Worm (Caenorhabditis elegans) whole organism, L2 larva: Measurements from ENCODE around the gene F59E12.6.

Experiments used
- C34F6.9 ChIP-seq: fragments of 150-350 bp; optimal IDR thresholded peaks from 2 replicates; lab custom pipeline; 2014; ENCODE audit warnings: missing biosample characterization, missing genetic modification characterization
- F13H6.1 ChIP-seq: sonication (generic microtip); optimal IDR thresholded peaks from 2 replicates; lab custom pipeline; 2016; ENCODE audit warnings: missing genetic modification characterization, missing compliant biosample characterization
- Y55F3AM.14 ChIP-seq: fragments of 200-800 bp; sonication (Bioruptor generic); optimal IDR thresholded peaks from 2 replicates; lab custom pipeline; 2018; ENCODE audit warnings: mild to moderate bottlenecking, missing genetic modification characterization, missing compliant biosample characterization
- ZK546.5 ChIP-seq: sonication (generic microtip); optimal IDR thresholded peaks from 2 replicates; lab custom pipeline; 2017; ENCODE audit warnings: missing biosample characterization, missing genetic modification characterization
- aly-2 ChIP-seq: fragments of 150-350 bp; optimal IDR thresholded peaks from 2 replicates; lab custom pipeline; 2014; ENCODE audit warnings: missing biosample characterization, missing genetic modification characterization
- ceh-16 ChIP-seq: fragments of 150-350 bp; optimal IDR thresholded peaks from 2 replicates; lab custom pipeline; 2014; ENCODE audit warnings: missing biosample characterization, missing genetic modification characterization
- ceh-82 ChIP-seq: fragments of 150-350 bp; optimal IDR thresholded peaks from 2 replicates; lab custom pipeline; 2014; ENCODE audit warnings: missing biosample characterization, missing genetic modification characterization
- crh-2 ChIP-seq: sonication (generic microtip); optimal IDR thresholded peaks from 2 replicates; lab custom pipeline; 2017; ENCODE audit warnings: missing biosample characterization, missing genetic modification characterization
- dmd-4 ChIP-seq: sonication (generic microtip); optimal IDR thresholded peaks from 2 replicates; lab custom pipeline; 2017; ENCODE audit warnings: missing biosample characterization, missing genetic modification characterization
- egl-27 ChIP-seq: sonication (generic microtip); optimal IDR thresholded peaks from 3 replicates; lab custom pipeline; 2017; ENCODE audit warnings: missing biosample characterization, missing genetic modification reagents, missing genetic modification characterization
- fos-1 ChIP-seq: fragments of 150-350 bp; optimal IDR thresholded peaks from 2 replicates; lab custom pipeline; 2014; ENCODE audit warnings: missing biosample characterization, missing genetic modification characterization
- gmeb-1 ChIP-seq: fragments of 150-350 bp; optimal IDR thresholded peaks from 2 replicates; lab custom pipeline; 2014; ENCODE audit warnings: missing biosample characterization, missing genetic modification characterization
- lin-11 ChIP-seq: fragments of 150-350 bp; sonication (generic microtip); optimal IDR thresholded peaks from 2 replicates; lab custom pipeline; 2014; ENCODE audit warnings: missing biosample characterization, missing genetic modification characterization, inconsistent platforms, mixed read lengths
- lin-13 ChIP-seq: fragments of 150-350 bp; optimal IDR thresholded peaks from 2 replicates; lab custom pipeline; 2014; ENCODE audit warnings: missing biosample characterization, missing genetic modification reagents, missing genetic modification characterization
- lin-39 ChIP-seq: fragments of 150-350 bp; optimal IDR thresholded peaks from 2 replicates; lab custom pipeline; 2014; ENCODE audit warnings: missing biosample characterization, missing genetic modification reagents, missing genetic modification characterization
- lsy-2 ChIP-seq, 2 experiments: fragments of 150-350 bp in 1 of 2; sonication (generic microtip) in 1 of 2; optimal IDR thresholded peaks; 2 replicates each; lab custom pipeline; 2014 to 2017; ENCODE audit warnings: missing biosample characterization in 2 of 2, missing genetic modification characterization in 2 of 2
- nhr-10 ChIP-seq: sonication (generic microtip); optimal IDR thresholded peaks from 2 replicates; lab custom pipeline; 2017; ENCODE audit warnings: missing biosample characterization, missing genetic modification characterization
- nhr-11 ChIP-seq: fragments of 150-350 bp; optimal IDR thresholded peaks from 2 replicates; lab custom pipeline; 2014; ENCODE audit warnings: missing biosample characterization, missing genetic modification characterization
- nhr-12 ChIP-seq: fragments of 150-350 bp; optimal IDR thresholded peaks from 2 replicates; lab custom pipeline; 2014; ENCODE audit warnings: missing biosample characterization, missing genetic modification characterization
- nhr-129 ChIP-seq: fragments of 150-350 bp; optimal IDR thresholded peaks from 2 replicates; lab custom pipeline; 2014; ENCODE audit warnings: missing biosample characterization, missing genetic modification characterization
- nhr-25 ChIP-seq: fragments of 150-350 bp; sonication (generic microtip); optimal IDR thresholded peaks from 3 replicates; lab custom pipeline; 2014; ENCODE audit warnings: missing biosample characterization, missing genetic modification characterization
- nhr-6 ChIP-seq: fragments of 150-350 bp; optimal IDR thresholded peaks from 2 replicates; lab custom pipeline; 2014; ENCODE audit warnings: missing biosample characterization, missing genetic modification characterization
- nhr-77 ChIP-seq: fragments of 150-350 bp; optimal IDR thresholded peaks from 2 replicates; lab custom pipeline; 2014; ENCODE audit warnings: missing biosample characterization, missing genetic modification characterization
- sem-4 ChIP-seq: fragments of 150-350 bp; optimal IDR thresholded peaks from 2 replicates; lab custom pipeline; 2014; ENCODE audit warnings: missing biosample characterization, missing genetic modification reagents, missing genetic modification characterization
- skn-1 ChIP-seq: sonication (generic microtip); optimal IDR thresholded peaks from 2 replicates; lab custom pipeline; 2017; ENCODE audit warnings: missing biosample characterization, missing genetic modification characterization
- sma-3 ChIP-seq: sonication (generic microtip); optimal IDR thresholded peaks from 2 replicates; lab custom pipeline; 2016; ENCODE audit warnings: missing genetic modification reagents, missing genetic modification characterization, missing compliant biosample characterization
- snpc-4 ChIP-seq: fragments of 150-350 bp; optimal IDR thresholded peaks from 2 replicates; lab custom pipeline; 2014; ENCODE audit warnings: missing biosample characterization, missing genetic modification characterization
- unc-55 ChIP-seq: fragments of 150-350 bp; sonication (generic microtip); optimal IDR thresholded peaks from 3 replicates; lab custom pipeline; 2014; ENCODE audit warnings: missing biosample characterization, missing genetic modification reagents, missing genetic modification characterization
- unc-62 ChIP-seq: fragments of 150-350 bp; optimal IDR thresholded peaks from 2 replicates; lab custom pipeline; 2014; ENCODE audit warnings: missing biosample characterization, missing genetic modification reagents, missing genetic modification characterization
- zag-1 ChIP-seq: fragments of 150-350 bp; optimal IDR thresholded peaks from 2 replicates; lab custom pipeline; 2014; ENCODE audit warnings: missing biosample characterization, missing genetic modification characterization
- ztf-1 ChIP-seq: fragments of 200-800 bp; sonication (Bioruptor generic); conservative IDR thresholded peaks from 2 replicates; pipeline ENCODE4 v1.3.6; 2022; ENCODE audit warnings: missing genetic modification characterization, missing compliant biosample characterization
- ztf-11 ChIP-seq: sonication (generic microtip); optimal IDR thresholded peaks from 2 replicates; lab custom pipeline; 2017; ENCODE audit warnings: missing biosample characterization, missing genetic modification characterization

Gene F59E12.6

ce11 chrII:5660155-5660554, 29.4 kb upstream of the F59E12.6 start:
- TF ChIP-seq ztf-1 (GFP tag; lab: Robert Waterston, UW) (no peak), lin-13 (GFP tag; lab: Kevin White, UChicago) (no peak), nhr-77 (tag; lab: Kevin White, UChicago) (no peak), lin-39 (tag; lab: Kevin White, UChicago) (no peak), nhr-129 (tag; lab: Kevin White, UChicago) (no peak), ceh-16 (no peak)

DNA sequence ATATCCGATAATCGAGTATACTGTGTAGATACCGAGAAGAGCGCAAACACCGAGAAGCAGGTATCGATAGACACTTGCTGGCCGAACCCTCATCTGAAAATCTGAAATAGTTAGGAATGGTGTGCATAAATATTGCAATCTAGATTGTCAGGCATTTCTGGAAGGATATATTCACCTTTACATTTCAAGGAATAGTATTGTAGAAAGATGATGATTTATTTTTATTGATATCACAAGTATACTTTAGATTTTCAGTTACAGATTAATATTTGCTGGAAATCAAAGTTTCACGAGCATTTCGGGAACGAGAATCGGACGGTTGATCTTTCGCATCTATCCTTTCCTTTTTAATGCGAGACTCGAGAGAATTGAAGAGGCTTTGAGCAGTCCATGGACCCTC, 28.9 kb upstream of the F59E12.6 start, which contains the start of gene fut-3:
fut-3 (minus strand) TSS at position 101 of the 400 bp plus-strand sequence.
- TF ChIP-seq ztf-11 (tag; lab: Kevin White, UChicago) (no peak), aly-2 (tag; lab: Kevin White, UChicago) (no peak), nhr-10 (no peak), nhr-77 (tag; lab: Kevin White, UChicago) (no peak), dmd-4 (no peak), zag-1 (tag; lab: Kevin White, UChicago) (no peak)
- TF ChIP-seq, all 48 proteins: peak for 0

DNA sequence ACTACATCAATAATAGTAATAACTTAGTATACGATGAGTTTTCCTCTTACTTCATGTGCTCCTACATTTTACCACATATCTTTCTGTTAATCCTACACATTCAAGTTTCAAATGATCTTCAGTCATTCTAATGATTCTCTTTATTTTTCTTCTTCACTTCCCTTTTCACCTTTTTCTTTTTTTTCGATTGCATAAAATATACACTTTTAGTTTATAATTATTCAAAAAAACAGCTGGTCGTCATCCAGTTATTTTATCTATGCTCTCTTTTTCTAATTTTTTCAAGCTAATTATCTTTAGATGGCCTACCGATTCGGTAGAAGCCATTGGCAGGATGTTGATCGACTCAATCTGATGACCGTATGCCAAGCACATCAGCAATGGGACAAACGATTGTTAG, 23.5 kb upstream of the F59E12.6 start, which contains the start of gene F59E12.1:
F59E12.1 (plus strand) TSS at position 301 of the 400 bp plus-strand sequence.
- TF ChIP-seq lin-39 (tag; lab: Kevin White, UChicago) = no peak
- no peak for TF ChIP-seq sem-4 (tag; lab: Kevin White, UChicago)
- TF ChIP-seq Y55F3AM.14 (GFP tag; lab: Kevin White, UChicago) = no peak
- TF ChIP-seq lin-11 (tag; lab: Kevin White, UChicago) = no peak
- no peak for TF ChIP-seq C34F6.9 (tag; lab: Kevin White, UChicago)
- no peak for TF ChIP-seq zag-1 (tag; lab: Kevin White, UChicago)
- no peak for TF ChIP-seq egl-27 (tag; lab: Kevin White, UChicago)
- TF ChIP-seq unc-62 (GFP tag; lab: Kevin White, UChicago) = no peak
- no peak for TF ChIP-seq skn-1 (tag; lab: Kevin White, UChicago)

DNA sequence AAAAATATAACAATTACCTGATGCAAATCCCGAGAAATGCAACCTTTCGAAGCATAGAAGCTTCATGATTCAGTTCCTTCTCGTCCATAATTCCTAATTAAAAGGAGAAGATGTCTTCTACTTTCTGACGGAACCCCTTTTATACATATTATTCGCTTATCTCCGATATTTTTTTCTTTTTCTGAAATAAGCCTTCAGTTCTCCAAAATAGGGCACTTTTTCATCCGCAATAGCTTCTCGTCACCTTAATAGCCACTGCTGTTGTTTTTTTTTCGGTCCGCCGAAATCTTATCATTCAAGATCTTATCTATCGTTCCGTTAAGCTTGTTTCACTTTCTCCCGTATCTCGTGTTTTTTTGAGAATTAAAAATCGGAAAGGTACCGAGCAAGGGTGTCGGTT, 21.6 kb upstream of the F59E12.6 start, which contains the start of gene bli-2:
bli-2 (minus strand) TSS at position 101 of the 400 bp plus-strand sequence.
- no peak for TF ChIP-seq nhr-6 (tag; lab: Kevin White, UChicago)
- no peak for TF ChIP-seq nhr-12 (tag; lab: Kevin White, UChicago)
- no peak for TF ChIP-seq ceh-16
- TF ChIP-seq unc-55 (GFP tag; lab: Kevin White, UChicago) = no peak
- TF ChIP-seq fos-1 = no peak
- TF ChIP-seq nhr-11 (tag; lab: Kevin White, UChicago) = no peak
- no peak for TF ChIP-seq snpc-4
- no peak for TF ChIP-seq sma-3 (GFP tag; lab: Kevin White, UChicago)
- no peak for TF ChIP-seq zag-1 (tag; lab: Kevin White, UChicago)
- TF ChIP-seq dmd-4 = no peak
- no peak for TF ChIP-seq ZK546.5 (tag; lab: Kevin White, UChicago)
- no peak for TF ChIP-seq ztf-11 (tag; lab: Kevin White, UChicago)
- TF ChIP-seq sem-4 (tag; lab: Kevin White, UChicago) = no peak

ce11 chrII:5651426-5651825, 20.7 kb upstream of the F59E12.6 start:
- TF ChIP-seq lin-39 (tag; lab: Kevin White, UChicago) (no peak), Y55F3AM.14 (GFP tag; lab: Kevin White, UChicago) (no peak), nhr-25 (tag; lab: Kevin White, UChicago) (no peak), aly-2 (tag; lab: Kevin White, UChicago) (no peak), nhr-11 (tag; lab: Kevin White, UChicago) (no peak)

- peak; percentile 93 for TF ChIP-seq unc-55 (GFP tag; lab: Kevin White, UChicago)
- TF ChIP-seq crh-2 (tag; lab: Kevin White, UChicago) = peak; percentile 56
- TF ChIP-seq ceh-16 = no peak
- TF ChIP-seq fos-1 = peak; percentile 41
- TF ChIP-seq sma-3 (GFP tag; lab: Kevin White, UChicago) = peak; percentile 42
- TF ChIP-seq ceh-82 (tag; lab: Kevin White, UChicago) = no peak
- no peak for TF ChIP-seq sem-4 (tag; lab: Kevin White, UChicago)
- TF ChIP-seq nhr-129 (tag; lab: Kevin White, UChicago) = peak; percentile 78
- peak; percentile 20 for TF ChIP-seq snpc-4
- peak; percentile 20 for TF ChIP-seq F13H6.1 (tag; lab: Kevin White, UChicago)
- TF ChIP-seq gmeb-1 = peak; percentile 53
- TF ChIP-seq C34F6.9 (tag; lab: Kevin White, UChicago) = peak; percentile 84
- peak in 1 of 2 experiments; percentile 81 for TF ChIP-seq lsy-2 (tag; optimal IDR thresholded peaks at IDR 0.05; lab: Kevin White, UChicago)
- no peak for TF ChIP-seq ztf-1 (GFP tag; lab: Robert Waterston, UW)
Observed at ce11 chrII:5649236-5650004, 18.7 kb upstream of the F59E12.6 start, which contains the start of the genes sam-4, F59E12.17 and zyg-1. Gene sam-4, minus strand, starts transcription at chrII:5649286. Gene F59E12.17, minus strand, starts transcription at chrII:5649470. Gene zyg-1, plus strand, starts transcription at chrII:5649748.
